Worm (Caenorhabditis elegans): ENCODE results near the gene C46G7.2.

The C46G7.2 gene

ce11 chrIV:5973947-5974495, 41.0 kb upstream of the C46G7.2 start:
- TF ChIP-seq efl-1 (optimal IDR thresholded peaks at IDR 0.05) (peak; percentile 40 to 47), efl-1 (GFP tag; optimal IDR thresholded peaks at IDR 0.05 in 1 of 2) (peak; percentile 30 to 85), aha-1 (tag; optimal IDR thresholded peaks at IDR 0.05) (no peak), xbp-1 (tag; optimal IDR thresholded peaks at IDR 0.05) (peak; percentile 47), efl-3 (GFP tag; optimal IDR thresholded peaks at IDR 0.05) (no peak), nhr-84 (tag; optimal IDR thresholded peaks at IDR 0.05) (no peak), elt-3 (tag; optimal IDR thresholded peaks at IDR 0.05) (no peak), sup-37 (GFP tag; optimal IDR thresholded peaks at IDR 0.05) (no peak), lin-35 (GFP tag; optimal IDR thresholded peaks at IDR 0.05) (peak in 1 of 2 experiments; percentile 39), sptf-1 (tag; optimal IDR thresholded peaks at IDR 0.05) (no peak), dsc-1 (tag; optimal IDR thresholded peaks at IDR 0.05) (peak; percentile 88), pax-3 (tag; optimal IDR thresholded peaks at IDR 0.05) (no peak), hlh-4 (tag; optimal IDR thresholded peaks at IDR 0.05) (no peak), ceh-90 (tag; optimal IDR thresholded peaks at IDR 0.05) (no peak), unc-98 (GFP tag; IDR thresholded peaks at IDR 0.05) (no peak), swsn-7 (tag; optimal IDR thresholded peaks at IDR 0.05) (peak; percentile 62), aly-2 (tag; optimal IDR thresholded peaks at IDR 0.05) (peak; percentile 33), nhr-28 (tag; optimal IDR thresholded peaks at IDR 0.05) (no peak), snu-23 (GFP tag; optimal IDR thresholded peaks at IDR 0.05) (peak; percentile 60), hlh-17 (GFP tag; optimal IDR thresholded peaks at IDR 0.05; ENCODE audit: borderline replicate concordance) (no peak), nhr-77 (tag; optimal IDR thresholded peaks at IDR 0.05) (no peak), pqm-1 (tag; optimal IDR thresholded peaks at IDR 0.05) (no peak), ces-1 (GFP tag; optimal IDR thresholded peaks at IDR 0.05) (no peak), ceh-88 (GFP tag; IDR thresholded peaks at IDR 0.05) (no peak), lin-39 (tag; optimal IDR thresholded peaks at IDR 0.05) (no peak), ama-1 (optimal IDR thresholded peaks at IDR 0.05) (no peak), fos-1 (tag; optimal IDR thresholded peaks at IDR 0.05) (no peak), pag-3 (tag; optimal IDR thresholded peaks at IDR 0.05; ENCODE audit: borderline replicate concordance, insufficient read depth) (peak; percentile 94), nhr-19 (GFP tag; conservative IDR thresholded peaks at IDR 0.05) (peak; percentile 37), lsy-2 (tag; optimal IDR thresholded peaks at IDR 0.05) (peak; percentile 27 to 57), nhr-71 (tag; optimal IDR thresholded peaks at IDR 0.05) (peak; percentile 76), elt-2 (tag; optimal IDR thresholded peaks at IDR 0.05) (no peak), mep-1 (tag; optimal IDR thresholded peaks at IDR 0.05) (peak; percentile 13), irx-1 (tag; optimal IDR thresholded peaks at IDR 0.05) (peak; percentile 36), lin-15B (tag; optimal IDR thresholded peaks at IDR 0.05) (no peak), rnt-1 (tag; optimal IDR thresholded peaks at IDR 0.05) (peak; percentile 48), skn-1 (tag; optimal IDR thresholded peaks at IDR 0.05) (peak; percentile 8), nhr-85 (tag) (no peak), nhr-20 (tag; optimal IDR thresholded peaks at IDR 0.05) (peak; percentile 4), blmp-1 (tag; optimal IDR thresholded peaks at IDR 0.05) (no peak), nhr-90 (tag; optimal IDR thresholded peaks at IDR 0.05; ENCODE audit: poor library complexity) (no peak), unc-86 (tag; optimal IDR thresholded peaks at IDR 0.05) (peak; percentile 42), jun-1 (tag; optimal IDR thresholded peaks at IDR 0.05) (no peak), nhr-47 (tag; optimal IDR thresholded peaks at IDR 0.05) (peak; percentile 65), egl-13 (tag; optimal IDR thresholded peaks at IDR 0.05) (peak; percentile 35), zip-4 (GFP tag; optimal IDR thresholded peaks at IDR 0.05) (no peak), fkh-10 (GFP tag; optimal IDR thresholded peaks at IDR 0.05) (peak; percentile 83), C34B4.2 (tag; optimal IDR thresholded peaks at IDR 0.05) (no peak), mef-2 (tag; optimal IDR thresholded peaks at IDR 0.05) (peak; percentile 8), ceh-8 (GFP tag; optimal IDR thresholded peaks at IDR 0.05) (peak; percentile 42), fkh-8 (tag; optimal IDR thresholded peaks at IDR 0.05) (peak; percentile 68), ceh-63 (GFP tag; optimal IDR thresholded peaks at IDR 0.05) (no peak), mdl-1 (tag; optimal IDR thresholded peaks at IDR 0.05) (peak in 1 of 2 experiments; percentile 3)
